Worm (Caenorhabditis elegans) whole organism, midembryonic: Measurements from ENCODE around the gene dagl-2.

Experiments
- cog-1 ChIP-seq: sonication (generic microtip); optimal IDR thresholded peaks from 2 replicates; lab custom pipeline; 2016; ENCODE audit warnings: missing genetic modification characterization, missing compliant biosample characterization
- flt-1 ChIP-seq: fragments of 200-800 bp; sonication (Bioruptor generic); IDR thresholded peaks from 2 replicates; pipeline ENCODE4 v1.3.6; 2022; ENCODE audit warnings: missing genetic modification characterization, missing compliant biosample characterization
- ztf-23 ChIP-seq: fragments of 200-800 bp; sonication (Bioruptor generic); IDR thresholded peaks from 2 replicates; pipeline ENCODE4 v1.3.6; 2022; ENCODE audit warnings: missing genetic modification reagents, missing genetic modification characterization, missing compliant biosample characterization

DNA sequence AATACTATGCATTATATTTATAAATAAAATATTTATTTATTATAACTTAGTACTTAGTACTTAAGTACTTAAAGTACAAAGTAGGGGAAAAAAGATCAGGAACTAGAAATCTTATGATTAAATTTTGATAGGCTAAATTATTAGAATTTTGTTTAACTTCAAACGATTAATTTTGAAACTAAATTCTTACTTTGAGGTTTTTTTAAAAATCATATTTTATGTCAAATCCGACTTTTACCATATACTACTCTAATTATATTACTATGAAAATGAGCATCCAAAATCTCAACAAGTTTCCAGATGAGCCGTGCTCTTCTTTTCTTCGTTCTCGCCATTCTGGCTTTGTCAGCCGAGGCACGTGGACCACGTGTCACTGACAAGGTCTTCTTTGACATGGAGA, 10.0 kb downstream of the dagl-2 start, which contains the start of gene cyn-6:
- TF ChIP-seq ztf-23 (GFP tag; lab: Robert Waterston, UW) (no peak), flt-1 (GFP tag; lab: Robert Waterston, UW) (no peak), cog-1 (tag; lab: Kevin White, UChicago) (no peak)
